Worm (Caenorhabditis elegans): ENCODE results near the gene fem-3.

ce11 chrIV:9140172-9140805, 35.5 kb downstream of the fem-3 start:
- TF ChIP-seq fkh-2 (tag; optimal IDR thresholded peaks at IDR 0.05) (no peak), R02D3.7 (tag; optimal IDR thresholded peaks at IDR 0.05) (no peak), snpc-4 (tag; optimal IDR thresholded peaks at IDR 0.05) (no peak), ama-1 (optimal IDR thresholded peaks at IDR 0.05) (no peak), aly-2 (tag; optimal IDR thresholded peaks at IDR 0.05) (no peak), nfya-1 (tag; optimal IDR thresholded peaks at IDR 0.05; ENCODE audit: insufficient read depth) (no peak), ztf-11 (tag; optimal IDR thresholded peaks at IDR 0.05) (no peak), nhr-67 (tag; optimal IDR thresholded peaks at IDR 0.05) (no peak), ceh-9 (tag; optimal IDR thresholded peaks at IDR 0.05) (no peak)

All from whole organism, L3 larva.